Worm (Caenorhabditis elegans) whole organism, L4 larva: ENCODE data around the gene alg-1.
A peak's percentile ranks its signal among the peaks of the same experiment; 100 is the strongest.

Experiments used
- F26F4.8 ChIP-seq: fragments of 200-800 bp; sonication (Bioruptor generic); conservative IDR thresholded peaks from 2 replicates; pipeline ENCODE4 v1.3.6; 2022; ENCODE audit warnings: missing genetic modification characterization, missing compliant biosample characterization
- F37D6.2 ChIP-seq: sonication (generic microtip); optimal IDR thresholded peaks from 2 replicates; lab custom pipeline; 2016; ENCODE audit warnings: mild to moderate bottlenecking, missing genetic modification characterization, missing compliant biosample characterization
- T20F7.1 ChIP-seq: fragments of 200-800 bp; sonication (Bioruptor generic); optimal IDR thresholded peaks from 2 replicates; lab custom pipeline; 2018; ENCODE audit warnings: mild to moderate bottlenecking, missing genetic modification characterization, missing compliant biosample characterization
- Y48G9A.11 ChIP-seq: fragments of 200-800 bp; sonication (Bioruptor generic); IDR thresholded peaks from 2 replicates; pipeline ENCODE4 v1.3.6; 2022; ENCODE audit warnings: missing genetic modification reagents, missing genetic modification characterization, missing compliant biosample characterization
- aha-1 ChIP-seq: fragments of 150-350 bp; peaks from one replicate; lab custom pipeline; 2014; ENCODE audit warnings: missing biosample characterization, missing genetic modification characterization
- ama-1 ChIP-seq: fragments of 150-350 bp; optimal IDR thresholded peaks from 2 replicates; lab custom pipeline; 2014; ENCODE audit warnings: inconsistent platforms, mixed read lengths
- attf-4 ChIP-seq: sonication (generic microtip); optimal IDR thresholded peaks from 3 replicates; lab custom pipeline; 2017; ENCODE audit warnings: missing biosample characterization, missing genetic modification characterization
- ceh-20 ChIP-seq: fragments of 200-800 bp; sonication (Bioruptor generic); IDR thresholded peaks from 2 replicates; pipeline ENCODE4 v1.3.6; 2022; ENCODE audit warnings: missing genetic modification reagents, missing genetic modification characterization, missing compliant biosample characterization
- ceh-32 ChIP-seq: sonication (generic microtip); optimal IDR thresholded peaks from 2 replicates; lab custom pipeline; 2016; ENCODE audit warnings: mild to moderate bottlenecking, missing genetic modification characterization, missing compliant biosample characterization; ENCODE audit not compliant: poor library complexity
- ceh-82 ChIP-seq: sonication (generic microtip); optimal IDR thresholded peaks from 2 replicates; lab custom pipeline; 2017; ENCODE audit warnings: missing biosample characterization, missing genetic modification characterization
- ctbp-1 ChIP-seq: fragments of 200-800 bp; sonication (Bioruptor generic); IDR thresholded peaks from 2 replicates; pipeline ENCODE4 v1.3.6; 2022; ENCODE audit warnings: missing genetic modification reagents, missing genetic modification characterization, missing compliant biosample characterization
- daf-19 ChIP-seq: fragments of 200-800 bp; sonication (Bioruptor generic); conservative IDR thresholded peaks from 2 replicates; pipeline ENCODE4 v1.3.6; 2022; ENCODE audit warnings: missing genetic modification characterization, missing compliant biosample characterization
- egl-43 ChIP-seq: fragments of 200-800 bp; sonication (Bioruptor generic); IDR thresholded peaks from 2 replicates; pipeline ENCODE4 v1.3.6; 2022; ENCODE audit warnings: missing genetic modification reagents, missing genetic modification characterization, missing compliant biosample characterization
- fkh-10 ChIP-seq: fragments of 150-350 bp; optimal IDR thresholded peaks from 2 replicates; lab custom pipeline; 2014; ENCODE audit warnings: missing biosample characterization, missing genetic modification reagents, missing genetic modification characterization
- gei-8 ChIP-seq: fragments of 200-800 bp; sonication (Bioruptor generic); optimal IDR thresholded peaks from 2 replicates; lab custom pipeline; 2018; ENCODE audit warnings: mild to moderate bottlenecking, missing genetic modification characterization, missing compliant biosample characterization
- hlh-11 ChIP-seq: fragments of 200-800 bp; sonication (Bioruptor generic); optimal IDR thresholded peaks from 2 replicates; lab custom pipeline; 2018; ENCODE audit warnings: mild to moderate bottlenecking, missing genetic modification characterization, missing compliant biosample characterization
- hlh-30 ChIP-seq: sonication (generic microtip); optimal IDR thresholded peaks from 2 replicates; lab custom pipeline; 2017; ENCODE audit warnings: antibody characterized with exemption, mild to moderate bottlenecking, missing genetic modification characterization, missing compliant biosample characterization; ENCODE audit not compliant: insufficient read depth
- jun-1 ChIP-seq: fragments of 150-350 bp; optimal IDR thresholded peaks from 2 replicates; lab custom pipeline; 2014; ENCODE audit warnings: missing biosample characterization, missing genetic modification reagents, missing genetic modification characterization
- lim-7 ChIP-seq: fragments of 200-800 bp; sonication (Bioruptor generic); IDR thresholded peaks from 2 replicates; pipeline ENCODE4 v1.3.6; 2022; ENCODE audit warnings: missing genetic modification characterization, missing compliant biosample characterization
- lin-1 ChIP-seq: fragments of 200-800 bp; sonication (Bioruptor generic); IDR thresholded peaks from 2 replicates; pipeline ENCODE4 v1.3.6; 2022; ENCODE audit warnings: missing genetic modification reagents, missing genetic modification characterization, missing compliant biosample characterization
- lin-13 ChIP-seq: fragments of 150-350 bp; optimal IDR thresholded peaks from 2 replicates; lab custom pipeline; 2014; ENCODE audit warnings: missing biosample characterization, missing genetic modification reagents, missing genetic modification characterization
- lin-29 ChIP-seq: fragments of 200-800 bp; sonication (Bioruptor generic); IDR thresholded peaks from 2 replicates; pipeline ENCODE4 v1.3.6; 2022; ENCODE audit warnings: missing genetic modification reagents, missing genetic modification characterization, missing compliant biosample characterization
- lin-39 ChIP-seq: fragments of 150-350 bp; optimal IDR thresholded peaks from 2 replicates; lab custom pipeline; 2014; ENCODE audit warnings: missing biosample characterization, missing genetic modification reagents, missing genetic modification characterization
- lsy-2 ChIP-seq, 2 experiments: fragments of 150-350 bp in 1 of 2; sonication (generic microtip) in 1 of 2; optimal IDR thresholded peaks; 2 replicates each; lab custom pipeline; 2014 to 2017; ENCODE audit warnings: missing biosample characterization in 2 of 2, missing genetic modification characterization in 2 of 2
- madf-5 ChIP-seq, 2 experiments: fragments of 200-800 bp; sonication (Bioruptor generic); IDR thresholded peaks; 2 replicates each; pipeline ENCODE4 v1.3.6; 2022; ENCODE audit warnings: missing compliant biosample characterization in 2 of 2, missing genetic modification characterization in 2 of 2
- mxl-2 ChIP-seq: fragments of 200-800 bp; sonication (Bioruptor generic); conservative IDR thresholded peaks from 2 replicates; pipeline ENCODE4 v1.3.6; 2022; ENCODE audit warnings: missing genetic modification reagents, missing genetic modification characterization, missing compliant biosample characterization
- nhr-11 ChIP-seq: fragments of 150-350 bp; optimal IDR thresholded peaks from 2 replicates; lab custom pipeline; 2014; ENCODE audit warnings: missing biosample characterization, missing genetic modification characterization
- nhr-6 ChIP-seq: fragments of 150-350 bp; optimal IDR thresholded peaks from 2 replicates; lab custom pipeline; 2014; ENCODE audit warnings: missing biosample characterization, missing genetic modification characterization
- nhr-76 ChIP-seq: fragments of 150-350 bp; optimal IDR thresholded peaks from 2 replicates; lab custom pipeline; 2014; ENCODE audit warnings: missing biosample characterization, missing genetic modification characterization
- php-3 ChIP-seq: fragments of 200-800 bp; sonication (Bioruptor generic); IDR thresholded peaks from 2 replicates; pipeline ENCODE4 v1.3.6; 2022; ENCODE audit warnings: missing genetic modification reagents, missing genetic modification characterization, missing compliant biosample characterization
- pqm-1 ChIP-seq: sonication (generic microtip); optimal IDR thresholded peaks from 2 replicates; lab custom pipeline; 2017; ENCODE audit warnings: missing biosample characterization, missing genetic modification characterization
- saeg-2 ChIP-seq: fragments of 200-800 bp; sonication (Bioruptor generic); IDR thresholded peaks from 2 replicates; pipeline ENCODE4 v1.3.6; 2022; ENCODE audit warnings: missing genetic modification reagents, missing genetic modification characterization, missing compliant biosample characterization
- spr-1 ChIP-seq: sonication (generic microtip); optimal IDR thresholded peaks from 2 replicates; lab custom pipeline; 2016; ENCODE audit warnings: mild to moderate bottlenecking, missing genetic modification characterization, missing compliant biosample characterization
- tag-97 ChIP-seq: fragments of 200-800 bp; sonication (Bioruptor generic); IDR thresholded peaks from 2 replicates; pipeline ENCODE4 v1.3.6; 2022; ENCODE audit warnings: missing genetic modification characterization, missing compliant biosample characterization
- unc-62 ChIP-seq, 3 experiments: fragments of 150-350 bp in 1 of 3; sonication (generic microtip); optimal IDR thresholded peaks in 2 of 3; peaks in 1 of 3; 1 replicate in 1 of 3; 2 replicates in 2 of 3; lab custom pipeline; 2014 to 2017; ENCODE audit warnings: missing biosample characterization in 3 of 3, missing genetic modification characterization in 3 of 3, missing genetic modification reagents in 3 of 3, missing genotype in 1 of 3
- zfp-2 ChIP-seq: sonication (generic microtip); optimal IDR thresholded peaks from 2 replicates; lab custom pipeline; 2016; ENCODE audit warnings: mild to moderate bottlenecking, missing genetic modification characterization, missing compliant biosample characterization
- zfp-3 ChIP-seq: fragments of 200-800 bp; sonication (Bioruptor generic); conservative IDR thresholded peaks from 2 replicates; pipeline ENCODE4 v1.3.6; 2022; ENCODE audit warnings: missing genetic modification reagents, missing genetic modification characterization, missing compliant biosample characterization
- zip-2 ChIP-seq: fragments of 150-350 bp; optimal IDR thresholded peaks from 2 replicates; lab custom pipeline; 2014; ENCODE audit warnings: missing biosample characterization, missing genetic modification characterization

Gene alg-1

ce11 chrX:13909850-13910249 is 39.1 kb upstream of the alg-1 start, which contains the start of gene Y26E6A.3:
Gene Y26E6A.3, minus strand, starts transcription at chrX:13909950.
- TF ChIP-seq jun-1: no peak
- no peak for TF ChIP-seq lin-39 (tag; lab: Kevin White, UChicago)
- TF ChIP-seq pqm-1 (tag; lab: Kevin White, UChicago): no peak

DNA sequence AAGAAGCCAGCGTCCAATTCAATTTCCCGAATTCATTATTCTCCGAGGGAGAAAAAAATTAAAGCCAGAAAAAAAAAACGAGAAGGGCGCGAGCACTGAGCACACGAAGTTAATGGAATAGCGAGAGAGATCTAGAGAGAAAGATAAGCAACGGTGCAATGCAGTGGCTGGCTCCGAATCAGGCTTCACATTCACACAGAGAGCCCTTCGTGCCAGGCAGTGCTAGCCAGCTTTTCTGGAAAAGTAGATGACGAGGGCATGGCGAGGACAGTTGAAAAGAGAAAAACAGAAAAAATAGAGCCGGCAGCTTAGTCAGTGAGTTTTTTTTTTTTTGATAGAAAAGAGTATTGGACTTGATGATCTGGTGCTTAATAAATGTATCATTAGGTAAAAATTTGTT is 35.3 kb upstream of the alg-1 start:
- TF ChIP-seq unc-62 (GFP tag; optimal IDR thresholded peaks at IDR 0.05 in 1 of 2; lab: Kevin White, UChicago) (peak in 1 of 2 experiments; percentile 9), unc-62 (tag; optimal IDR thresholded peaks at IDR 0.05; lab: Kevin White, UChicago) (no peak), nhr-76 (tag; lab: Kevin White, UChicago) (no peak), zip-2 (tag; lab: Kevin White, UChicago) (no peak), spr-1 (tag; lab: Kevin White, UChicago) (no peak), Y48G9A.11 (GFP tag; lab: Robert Waterston, UW) (no peak), hlh-30 (tag; lab: Kevin White, UChicago) (no peak), lim-7 (GFP tag; lab: Robert Waterston, UW) (no peak), saeg-2 (GFP tag; lab: Robert Waterston, UW) (no peak), lin-29 (no peak), gei-8 (GFP tag; lab: Kevin White, UChicago) (no peak), F37D6.2 (peak; percentile 13), zfp-2 (no peak), zfp-3 (GFP tag; lab: Robert Waterston, UW) (no peak), daf-19 (no peak), lin-1 (GFP tag; lab: Robert Waterston, UW) (no peak), nhr-11 (tag; lab: Kevin White, UChicago) (peak; percentile 2), F26F4.8 (GFP tag; lab: Robert Waterston, UW) (no peak), madf-5 (GFP tag; IDR thresholded peaks at IDR 0.05; lab: Robert Waterston, UW) (no peak), ctbp-1 (GFP tag; lab: Robert Waterston, UW) (no peak), hlh-11 (no peak), ceh-32 (tag; lab: Kevin White, UChicago) (no peak), lsy-2 (tag; optimal IDR thresholded peaks at IDR 0.05; lab: Kevin White, UChicago) (peak in 1 of 2 experiments; percentile 34), attf-4 (no peak), jun-1 (no peak), aha-1 (no peak)

DNA sequence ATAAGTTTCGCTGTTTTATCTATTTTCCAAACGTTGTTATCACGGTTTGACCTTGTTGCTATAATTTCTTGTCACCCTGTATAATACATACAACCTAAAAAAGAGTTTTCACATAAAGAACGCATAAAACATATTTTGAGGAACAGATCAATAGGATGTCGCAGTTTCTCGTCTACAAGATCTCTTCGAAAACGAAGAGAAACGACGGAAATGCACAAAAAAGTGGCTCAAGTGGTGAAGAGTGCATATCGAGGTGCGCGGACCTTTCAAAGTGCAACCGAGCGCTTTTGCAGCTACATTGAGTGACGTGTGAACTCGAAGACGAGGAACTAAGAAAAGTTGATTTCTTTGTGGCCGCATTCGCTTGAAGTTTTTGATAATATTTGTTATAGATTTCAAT is 34.6 kb upstream of the alg-1 start, which contains the start of gene Y26E6A.2:
TSS of gene Y26E6A.2 (minus strand) at position 101 of the 400 bp plus-strand sequence.
- TF ChIP-seq T20F7.1 (no peak), lin-13 (GFP tag; lab: Kevin White, UChicago) (no peak), egl-43 (GFP tag; lab: Robert Waterston, UW) (no peak), fkh-10 (GFP tag; lab: Kevin White, UChicago) (no peak), ceh-20 (no peak), hlh-30 (tag; lab: Kevin White, UChicago) (no peak), zfp-3 (GFP tag; lab: Robert Waterston, UW) (no peak), nhr-6 (tag; lab: Kevin White, UChicago) (no peak), ama-1 (no peak), tag-97 (GFP tag; lab: Robert Waterston, UW) (no peak), ceh-82 (tag; lab: Kevin White, UChicago) (no peak), mxl-2 (GFP tag; lab: Robert Waterston, UW) (no peak), attf-4 (no peak), php-3 (GFP tag; lab: Robert Waterston, UW) (no peak)
